Worm (Caenorhabditis elegans): ENCODE data around the gene fbxa-102.

The fbxa-102 gene

ce11 chrV:17485078-17485477, 8.6 kb downstream of the fbxa-102 start, which contains the start of gene srh-111:
Gene srh-111, minus strand, starts transcription at chrV:17485178.
- TF ChIP-seq mdl-1 (tag; optimal IDR thresholded peaks at IDR 0.05) (no peak), nhr-237 (tag; optimal IDR thresholded peaks at IDR 0.05) (no peak), nhr-11 (tag; optimal IDR thresholded peaks at IDR 0.05) (no peak), R02D3.7 (tag; optimal IDR thresholded peaks at IDR 0.05) (no peak), nhr-23 (tag; optimal IDR thresholded peaks at IDR 0.05) (no peak), peb-1 (tag; optimal IDR thresholded peaks at IDR 0.05) (no peak), nhr-129 (tag; optimal IDR thresholded peaks at IDR 0.05) (no peak), sma-9 (GFP tag; optimal IDR thresholded peaks at IDR 0.05) (no peak), sma-9 (tag; optimal IDR thresholded peaks at IDR 0.05) (no peak), gmeb-1 (tag; optimal IDR thresholded peaks at IDR 0.05) (no peak), aly-2 (tag; optimal IDR thresholded peaks at IDR 0.05) (no peak), lin-13 (GFP tag; optimal IDR thresholded peaks at IDR 0.05) (no peak), ceh-82 (tag; optimal IDR thresholded peaks at IDR 0.05) (no peak), Y55F3AM.14 (GFP tag; optimal IDR thresholded peaks at IDR 0.05) (no peak), zag-1 (tag; optimal IDR thresholded peaks at IDR 0.05) (no peak)

- TF ChIP-seq unc-62 (GFP tag; optimal IDR thresholded peaks at IDR 0.05) (no peak), mab-5 (tag; optimal IDR thresholded peaks at IDR 0.05) (no peak), mbf-1 (tag; optimal IDR thresholded peaks at IDR 0.05) (no peak), lsy-2 (tag; optimal IDR thresholded peaks at IDR 0.05) (no peak), snpc-4 (tag; optimal IDR thresholded peaks at IDR 0.05) (no peak), ztf-1 (GFP tag; conservative IDR thresholded peaks at IDR 0.05) (no peak), dmd-4 (tag; optimal IDR thresholded peaks at IDR 0.05) (no peak), F13H6.1 (tag; optimal IDR thresholded peaks at IDR 0.05) (no peak), ama-1 (optimal IDR thresholded peaks at IDR 0.05) (no peak), crh-2 (tag; optimal IDR thresholded peaks at IDR 0.05) (no peak), nhr-6 (tag; optimal IDR thresholded peaks at IDR 0.05) (no peak)
Observed at ce11 chrV:17476490-17476889, 17.1 kb downstream of the fbxa-102 start, which contains the start of gene srbc-61. Gene srbc-61, plus strand, starts transcription at chrV:17476790.

- TF ChIP-seq ceh-16 (tag; optimal IDR thresholded peaks at IDR 0.05): no peak
- no peak for TF ChIP-seq nhr-10 (tag; optimal IDR thresholded peaks at IDR 0.05)
- TF ChIP-seq nhr-21 (tag; optimal IDR thresholded peaks at IDR 0.05): no peak
- TF ChIP-seq egl-27 (tag; optimal IDR thresholded peaks at IDR 0.05): no peak
- no peak for TF ChIP-seq F13H6.1 (tag; optimal IDR thresholded peaks at IDR 0.05)
- TF ChIP-seq nhr-77 (tag; optimal IDR thresholded peaks at IDR 0.05): no peak
- TF ChIP-seq peb-1 (tag; optimal IDR thresholded peaks at IDR 0.05): no peak
- TF ChIP-seq elt-3 (tag; optimal IDR thresholded peaks at IDR 0.05): no peak
- no peak for TF ChIP-seq mab-5 (tag; optimal IDR thresholded peaks at IDR 0.05)
- no peak for TF ChIP-seq C34F6.9 (tag; optimal IDR thresholded peaks at IDR 0.05)
- no peak for TF ChIP-seq sma-9 (GFP tag; optimal IDR thresholded peaks at IDR 0.05)
- TF ChIP-seq sma-9 (tag; optimal IDR thresholded peaks at IDR 0.05): no peak
- no peak for TF ChIP-seq mbf-1 (tag; optimal IDR thresholded peaks at IDR 0.05)
- TF ChIP-seq nhr-23 (tag; optimal IDR thresholded peaks at IDR 0.05): no peak
Observed at ce11 chrV:17473699-17474098, 19.9 kb downstream of the fbxa-102 start, which contains the start of gene srh-123. Gene srh-123, plus strand, starts transcription at chrV:17473999.

ce11 chrV:17471564-17471963, 22.1 kb downstream of the fbxa-102 start, which contains the start of gene srh-235:
Gene srh-235, minus strand, starts transcription at chrV:17471664.
- TF ChIP-seq nhr-25 (tag; optimal IDR thresholded peaks at IDR 0.05) (no peak), lin-11 (tag; optimal IDR thresholded peaks at IDR 0.05) (no peak), fos-1 (tag; optimal IDR thresholded peaks at IDR 0.05) (no peak), ztf-1 (GFP tag; conservative IDR thresholded peaks at IDR 0.05) (no peak), nhr-6 (tag; optimal IDR thresholded peaks at IDR 0.05) (no peak), mab-5 (tag; optimal IDR thresholded peaks at IDR 0.05) (no peak), mbf-1 (tag; optimal IDR thresholded peaks at IDR 0.05) (no peak), C34F6.9 (tag; optimal IDR thresholded peaks at IDR 0.05) (no peak), unc-39 (tag; optimal IDR thresholded peaks at IDR 0.05) (no peak), unc-55 (GFP tag; optimal IDR thresholded peaks at IDR 0.05) (no peak), F13H6.1 (tag; optimal IDR thresholded peaks at IDR 0.05) (no peak), ama-1 (optimal IDR thresholded peaks at IDR 0.05) (no peak), nhr-11 (tag; optimal IDR thresholded peaks at IDR 0.05) (no peak), nhr-21 (tag; optimal IDR thresholded peaks at IDR 0.05) (no peak), nhr-23 (tag; optimal IDR thresholded peaks at IDR 0.05) (no peak), lin-13 (GFP tag; optimal IDR thresholded peaks at IDR 0.05) (no peak), elt-3 (tag; optimal IDR thresholded peaks at IDR 0.05) (no peak), lin-39 (tag; optimal IDR thresholded peaks at IDR 0.05) (no peak)
